Worm (Caenorhabditis elegans) whole organism, dauer: Measurements from ENCODE around the gene F45D3.1.

ENCODE experiments used
- unc-62 ChIP-seq: sonication (generic microtip); optimal IDR thresholded peaks from 2 replicates; lab custom pipeline; 2017; ENCODE audit warnings: missing biosample characterization, missing genetic modification reagents, missing genetic modification characterization

The F45D3.1 gene

DNA sequence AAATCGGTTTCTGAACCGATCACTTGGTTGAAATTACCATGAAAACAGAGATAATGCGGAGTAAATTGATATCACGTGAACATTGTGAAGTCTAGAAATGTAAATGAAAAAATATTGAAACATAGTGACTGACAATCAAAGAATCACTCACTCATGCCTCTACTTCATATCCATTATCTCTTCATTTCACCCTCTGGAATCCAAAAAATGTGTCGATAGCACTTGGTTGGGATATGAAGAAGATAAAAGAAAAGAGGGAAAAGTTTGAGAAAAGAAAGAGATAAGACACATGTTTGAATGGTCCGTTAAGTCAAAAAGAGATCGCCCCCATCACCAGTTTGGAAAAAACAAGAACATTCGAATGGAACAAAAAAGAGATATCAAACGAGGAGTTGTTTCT lies 9.1 kb upstream of the F45D3.1 start:
- TF ChIP-seq unc-62 (GFP tag; lab: Kevin White, UChicago), result no peak

DNA sequence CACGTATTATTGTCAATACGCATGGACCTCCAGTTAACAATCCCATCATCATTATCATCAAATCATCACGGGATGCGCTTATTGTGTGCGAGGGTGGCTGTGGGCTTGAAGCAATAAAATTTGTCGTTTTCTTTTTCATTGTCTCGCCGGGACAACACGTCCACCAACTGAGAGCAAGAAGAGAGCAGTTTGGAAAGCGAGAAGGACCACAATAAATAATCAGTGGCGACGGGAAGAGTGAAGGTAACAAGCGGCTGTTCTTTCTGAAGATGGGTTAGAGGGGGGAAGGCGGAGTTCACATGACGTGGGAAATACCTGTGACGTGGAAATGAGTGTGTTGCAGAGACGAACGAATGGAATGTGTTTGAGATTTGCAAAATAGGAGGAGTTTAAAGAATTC lies 8.1 kb upstream of the F45D3.1 start:
- no peak for TF ChIP-seq unc-62 (GFP tag; lab: Kevin White, UChicago)

DNA sequence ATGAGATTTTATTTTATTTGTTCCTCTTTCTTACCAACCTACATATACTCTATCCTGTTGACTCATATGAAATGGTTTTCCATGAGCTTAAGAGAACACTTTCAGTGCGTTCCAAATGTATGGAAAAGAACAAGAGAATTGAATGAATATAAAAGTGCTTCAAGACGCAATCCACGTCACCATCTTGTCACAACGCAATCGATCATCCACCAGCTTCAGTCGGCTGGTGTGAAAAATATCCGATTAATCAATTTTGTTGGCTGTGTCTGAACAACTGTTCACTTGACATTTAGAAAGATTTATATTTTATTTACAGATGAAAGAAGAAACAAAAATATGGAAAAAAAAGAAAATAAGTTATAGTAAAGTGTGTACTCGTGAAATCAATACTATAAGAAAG lies 3.5 kb upstream of the F45D3.1 start:
- no peak for TF ChIP-seq unc-62 (GFP tag; lab: Kevin White, UChicago)

DNA sequence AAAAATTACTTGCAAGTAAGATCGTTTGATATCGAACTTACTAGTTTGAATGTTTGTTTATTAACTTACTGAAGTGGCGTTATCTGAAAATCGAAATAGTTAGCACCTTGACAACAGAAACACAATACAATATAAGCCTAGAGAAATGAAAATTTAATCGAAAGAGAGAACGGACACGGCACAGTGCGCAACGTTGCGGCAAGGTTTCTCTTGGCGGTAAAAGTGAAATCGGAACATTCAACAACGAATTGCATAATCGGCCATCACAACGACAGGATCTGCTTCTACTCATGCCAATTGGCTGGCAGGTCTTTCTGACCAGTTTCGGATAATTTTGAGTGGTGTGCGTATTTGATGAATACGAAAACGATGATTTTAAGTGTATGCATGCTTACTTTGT lies 1.3 kb upstream of the F45D3.1 start, which contains the start of gene dyf-4:
Gene dyf-4 (minus strand): TSS at position 213 of the 400 bp plus-strand sequence.
- no peak for TF ChIP-seq unc-62 (GFP tag; lab: Kevin White, UChicago)

DNA sequence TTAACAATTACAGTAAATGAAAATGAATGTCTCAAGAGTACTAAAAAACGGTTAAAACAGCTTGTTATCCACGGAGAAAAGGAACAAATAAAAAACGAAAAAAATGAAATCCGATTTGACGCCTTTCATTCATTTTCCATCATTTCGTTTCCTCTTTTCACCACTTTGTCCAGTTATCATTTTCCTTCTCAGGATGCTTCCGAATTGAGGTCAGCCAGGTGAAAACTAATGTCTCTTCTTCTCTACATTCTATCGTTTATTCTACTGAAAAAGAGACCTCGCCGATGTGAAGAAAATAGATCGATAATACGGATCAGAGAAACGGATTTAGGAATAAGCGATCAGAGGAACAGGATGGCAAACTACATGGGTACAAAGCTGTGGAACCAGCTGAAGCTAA lies 734 bp upstream of the F45D3.1 start:
- no peak for TF ChIP-seq unc-62 (GFP tag; lab: Kevin White, UChicago)

DNA sequence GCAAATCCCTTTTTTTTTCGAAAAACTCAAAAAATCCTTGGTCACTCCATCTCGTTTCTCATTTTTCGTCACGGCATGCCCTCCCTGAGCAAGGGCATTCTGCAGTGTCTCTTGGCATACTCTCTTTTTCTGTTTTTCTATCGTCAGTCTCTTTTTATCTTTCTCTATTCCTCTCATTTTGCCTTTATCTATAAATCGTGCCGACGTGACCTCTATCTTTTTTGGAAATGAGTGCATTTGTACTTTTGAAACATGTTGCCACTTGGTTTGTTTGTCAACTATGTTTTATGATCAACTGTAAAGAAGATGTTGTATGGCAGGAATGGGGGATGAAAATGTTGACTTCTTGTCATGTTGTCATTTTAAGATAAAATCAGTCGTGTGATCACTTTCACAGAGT lies 2.1 kb downstream of the F45D3.1 start:
- TF ChIP-seq unc-62 (GFP tag; lab: Kevin White, UChicago), result no peak

DNA sequence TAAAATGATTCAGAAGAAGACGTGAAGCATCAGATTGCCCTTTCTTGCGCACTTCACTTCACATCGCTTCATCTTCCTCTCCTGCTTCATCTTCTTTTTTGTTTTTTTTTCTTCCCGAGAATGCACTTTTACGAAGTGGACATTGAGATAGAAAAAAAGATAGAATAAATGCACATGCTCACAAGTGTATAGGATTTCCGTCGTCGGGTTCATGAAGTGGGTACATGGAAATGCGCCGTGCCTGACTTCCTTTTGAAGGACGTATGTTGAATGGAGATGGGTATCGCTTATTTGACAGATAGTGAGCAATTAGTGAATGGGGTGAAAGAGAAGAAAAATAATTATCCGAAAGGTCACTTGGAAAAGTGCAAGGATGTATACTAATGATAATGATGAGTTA lies 3.3 kb downstream of the F45D3.1 start:
- TF ChIP-seq unc-62 (GFP tag; lab: Kevin White, UChicago), result no peak

DNA sequence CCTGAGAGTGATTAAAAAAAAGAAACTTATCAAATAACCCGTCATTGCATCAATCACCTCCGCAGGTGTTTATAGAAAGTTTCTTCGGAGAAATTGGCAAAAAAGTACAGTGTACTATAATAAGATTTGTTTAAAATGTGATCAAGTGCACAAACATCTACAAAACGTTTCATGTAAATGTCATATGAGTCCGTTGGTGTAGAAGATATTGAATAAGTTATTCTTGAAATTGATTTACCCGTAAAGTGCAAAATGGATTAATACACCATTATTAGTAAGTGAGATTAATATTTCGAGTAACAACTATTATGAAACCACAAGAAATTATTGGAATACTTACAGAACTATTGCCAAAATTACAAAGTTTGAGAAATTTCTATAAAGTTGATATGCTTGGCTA lies 4.2 kb downstream of the F45D3.1 start:
- TF ChIP-seq unc-62 (GFP tag; lab: Kevin White, UChicago), result no peak

DNA sequence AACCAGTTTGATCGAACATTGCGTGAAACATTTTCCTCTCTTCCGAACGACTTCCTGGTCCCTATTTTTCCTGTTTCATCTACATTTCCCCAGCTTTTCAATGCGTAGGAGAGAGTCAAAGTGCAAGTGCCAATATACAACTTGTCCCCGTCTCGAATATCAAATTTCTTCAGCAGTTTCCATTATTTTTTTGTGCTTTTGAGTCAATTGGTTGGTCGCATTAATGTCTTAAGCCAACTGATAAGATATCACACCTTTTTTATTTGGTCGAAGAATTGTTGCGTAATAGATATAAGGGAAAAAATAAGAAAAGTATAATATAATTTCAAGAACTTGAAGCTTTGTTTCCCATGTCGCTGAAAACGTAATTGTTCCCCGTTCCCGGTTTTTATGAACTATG lies 5.5 kb downstream of the F45D3.1 start:
- no peak for TF ChIP-seq unc-62 (GFP tag; lab: Kevin White, UChicago)

DNA sequence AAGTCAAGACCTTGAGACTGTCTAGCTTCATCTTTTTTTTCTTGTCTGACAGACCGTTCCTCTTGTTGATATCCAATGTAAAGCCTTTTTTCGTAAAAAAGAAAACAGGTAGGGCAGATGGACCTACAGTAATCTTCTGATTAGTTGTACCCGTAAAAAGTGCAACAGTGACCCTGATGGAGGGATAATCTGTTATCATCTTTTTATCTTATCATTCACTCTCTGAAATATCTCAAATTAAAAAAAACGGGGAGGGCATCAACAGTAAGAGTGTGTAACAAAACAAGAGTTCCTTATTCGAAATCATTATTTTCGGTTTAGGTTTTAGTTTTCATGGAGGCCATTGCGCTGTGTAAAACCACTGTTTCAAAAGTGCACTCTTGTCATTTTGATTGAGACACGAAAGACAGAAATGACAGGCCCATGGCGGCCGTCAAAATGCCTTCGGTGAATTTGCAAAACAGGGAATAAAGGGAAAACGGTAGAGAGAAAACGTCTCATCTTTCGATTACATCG lies 6.8 kb downstream of the F45D3.1 start:
- TF ChIP-seq unc-62 (GFP tag; lab: Kevin White, UChicago), result peak; percentile 25

DNA sequence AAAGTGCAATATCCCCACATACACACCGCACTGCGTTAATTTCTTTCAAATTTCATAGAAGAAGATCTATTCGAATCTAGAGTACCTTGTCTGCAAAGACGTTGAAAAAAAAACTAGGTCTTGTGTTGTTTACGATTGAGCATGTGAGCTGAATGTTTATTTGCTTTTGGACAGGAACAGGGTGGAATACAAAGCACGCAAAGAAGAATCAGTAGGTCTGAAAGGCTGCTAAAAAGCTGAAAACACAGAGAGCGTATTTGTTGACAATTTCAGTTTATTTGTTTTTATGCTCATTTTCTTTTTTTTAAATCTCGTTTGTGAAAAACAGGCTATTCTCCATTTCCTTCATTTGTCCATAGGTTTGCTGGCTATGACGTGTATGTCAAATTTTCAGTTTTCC lies 8.1 kb downstream of the F45D3.1 start:
- TF ChIP-seq unc-62 (GFP tag; lab: Kevin White, UChicago), result no peak

DNA sequence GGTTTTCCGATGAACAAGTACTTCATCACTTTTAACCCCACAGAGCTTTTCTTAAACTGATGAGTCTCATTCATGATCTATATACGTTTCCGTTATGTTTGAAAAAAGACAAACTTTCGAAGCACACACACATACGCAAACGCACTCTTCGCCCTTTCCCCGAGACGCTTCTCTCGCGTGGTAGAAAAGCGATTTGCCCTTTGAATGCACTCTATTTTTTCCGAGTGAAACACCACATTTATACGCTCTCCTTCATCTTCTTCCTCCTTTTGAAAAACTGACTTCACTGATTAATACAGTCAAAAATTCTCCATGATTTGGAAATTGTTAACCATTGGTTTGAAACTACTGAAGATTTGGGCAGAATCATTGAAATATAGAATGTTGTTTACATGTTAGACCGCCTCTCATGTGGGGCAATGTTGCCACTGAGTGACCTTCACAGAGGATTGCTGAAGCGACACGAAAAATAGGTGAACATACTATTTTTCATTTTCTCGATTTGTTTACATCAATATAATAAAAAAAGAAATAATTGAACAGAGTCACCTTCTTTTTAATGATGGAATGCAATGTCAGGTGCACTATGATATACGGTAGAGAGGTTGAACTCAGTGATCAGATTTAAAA lies 9.7 kb downstream of the F45D3.1 start:
- TF ChIP-seq unc-62 (GFP tag; lab: Kevin White, UChicago), result no peak

DNA sequence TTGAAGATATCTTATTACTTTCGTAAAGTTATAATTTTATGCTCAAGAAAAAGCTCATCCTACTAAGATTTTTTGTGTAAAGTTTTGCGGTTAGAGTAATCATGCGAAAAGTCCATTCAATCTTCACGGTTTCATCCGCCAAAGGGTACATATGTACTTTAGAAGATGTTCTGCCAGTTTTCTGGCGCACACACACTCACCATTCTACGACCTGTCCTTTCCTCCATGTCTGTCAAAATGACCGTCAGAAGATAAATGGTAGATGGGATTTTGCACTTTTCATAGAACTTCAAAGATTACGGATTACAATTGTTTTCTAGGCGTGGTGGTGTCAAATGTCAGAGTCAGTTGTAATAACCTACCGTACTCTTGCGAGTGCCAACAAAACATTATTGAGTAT lies 10.6 kb downstream of the F45D3.1 start:
- TF ChIP-seq unc-62 (GFP tag; lab: Kevin White, UChicago), result no peak

DNA sequence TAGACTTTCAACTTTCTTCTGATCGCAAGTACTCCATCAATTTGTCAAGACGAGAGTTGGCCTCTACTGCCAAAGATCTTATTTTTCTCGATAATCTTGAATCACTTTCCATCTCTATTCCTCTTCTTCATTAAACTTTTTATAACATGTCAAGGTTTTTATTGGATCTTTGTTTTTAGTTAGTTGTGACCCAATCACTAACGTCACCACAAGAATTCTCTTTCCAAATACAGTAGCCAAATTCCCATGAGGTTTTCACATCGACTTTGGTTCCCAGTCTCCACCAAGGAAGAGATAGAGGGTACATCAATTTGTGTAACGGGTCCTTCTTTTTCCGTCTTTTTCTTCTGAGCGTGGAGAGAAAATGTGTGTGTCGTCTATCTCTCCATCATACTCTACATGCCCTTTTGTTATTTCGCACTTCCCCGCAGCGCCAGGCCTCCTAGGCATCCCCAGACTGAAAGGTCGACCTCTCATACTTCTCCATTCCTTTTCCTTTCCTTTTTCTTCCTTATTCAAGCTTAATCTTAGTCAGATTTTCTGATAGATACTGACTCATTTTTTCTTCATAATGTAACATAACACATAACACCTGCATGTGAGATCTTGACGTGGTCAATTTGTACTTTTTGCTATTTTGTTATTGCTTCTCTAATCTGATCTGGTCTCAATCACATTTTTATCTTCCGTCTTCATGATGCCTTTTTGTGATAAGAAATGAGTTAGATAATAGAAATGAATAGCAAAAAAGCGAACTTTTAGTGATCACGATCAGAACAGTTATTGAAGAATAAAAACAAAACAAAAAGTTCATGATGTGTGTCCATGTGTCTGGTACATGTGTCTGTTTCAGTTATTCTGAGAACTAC lies 12.4 kb downstream of the F45D3.1 start:
- no peak for TF ChIP-seq unc-62 (GFP tag; lab: Kevin White, UChicago)

DNA sequence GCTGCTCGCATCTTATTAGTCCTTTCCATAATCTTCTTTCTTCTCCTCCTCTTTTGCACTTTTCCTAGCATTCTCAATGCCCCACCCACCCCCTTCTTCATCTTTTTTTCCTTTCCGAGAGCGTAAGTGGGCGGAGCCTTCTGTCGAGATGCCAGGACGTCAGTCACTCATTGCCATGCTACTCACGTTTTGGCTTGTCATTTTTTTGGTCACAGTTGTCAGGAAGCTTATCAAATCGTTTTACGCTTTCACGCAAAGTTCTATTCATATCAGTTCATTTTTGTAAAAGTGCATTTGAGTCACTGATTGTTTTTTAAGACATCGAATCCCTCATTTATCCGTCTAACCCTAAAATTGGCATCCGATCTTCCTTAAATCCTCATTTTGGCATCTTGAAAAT lies 13.2 kb downstream of the F45D3.1 start:
- TF ChIP-seq unc-62 (GFP tag; lab: Kevin White, UChicago), result no peak

DNA sequence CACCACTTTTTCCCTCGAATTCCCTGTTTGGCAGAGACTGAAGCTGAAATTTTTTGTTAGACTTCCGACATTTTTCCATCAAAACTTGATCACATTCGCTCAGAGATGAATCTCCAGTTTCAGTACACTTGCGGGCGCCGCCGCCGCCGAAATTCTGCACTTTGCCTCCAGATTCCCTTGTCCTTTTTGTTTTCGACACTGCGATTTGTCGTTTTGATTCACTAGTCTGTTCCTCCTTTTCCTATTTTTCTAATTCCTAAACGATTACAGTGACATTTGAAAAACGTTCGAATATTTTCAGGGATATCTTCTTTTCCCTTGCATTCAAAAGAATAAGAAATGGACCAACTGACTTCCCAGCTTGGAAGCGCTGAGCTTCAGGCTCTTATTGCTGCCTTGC lies 13.9 kb downstream of the F45D3.1 start, which contains the start of gene F45D3.2:
Gene F45D3.2 (plus strand): TSS at position 301 of the 400 bp plus-strand sequence.
- no peak for TF ChIP-seq unc-62 (GFP tag; lab: Kevin White, UChicago)
